Fruit fly (Drosophila melanogaster): ENCODE results near the gene mtgo.

Gene mtgo

dm6 chr2L:16521345-16522285, 23.2 kb upstream of the mtgo start:
- TF ChIP-seq CG15336 (GFP tag; IDR thresholded peaks at IDR 0.05) (peak; percentile 61), Hr39 (GFP tag; optimal IDR thresholded peaks at IDR 0.05) (no peak), CG11762 (GFP tag; optimal IDR thresholded peaks at IDR 0.05; ENCODE audit: insufficient read depth) (no peak), Sox15 (GFP tag; optimal IDR thresholded peaks at IDR 0.05) (no peak), CG6163 (GFP tag; IDR thresholded peaks at IDR 0.05) (peak; percentile 88), Eip93F (GFP tag; optimal IDR thresholded peaks at IDR 0.05) (peak; percentile 25), Eip78C (GFP tag) (peak; percentile 49), CG6808 (GFP tag; optimal IDR thresholded peaks at IDR 0.05) (peak; percentile 78), CG31627 (GFP tag; optimal IDR thresholded peaks at IDR 0.05) (no peak), OdsH (GFP tag; optimal IDR thresholded peaks at IDR 0.05) (peak; percentile 8), CG3032 (tag; optimal IDR thresholded peaks at IDR 0.05) (peak; percentile 21), achi (GFP tag; optimal IDR thresholded peaks at IDR 0.05) (peak; percentile 36), Blimp-1 (GFP tag; optimal IDR thresholded peaks at IDR 0.05) (peak; percentile 17), CG6276 (GFP tag; optimal IDR thresholded peaks at IDR 0.05) (peak; percentile 32), esn (GFP tag; optimal IDR thresholded peaks at IDR 0.05) (peak; percentile 11), Ets21C (GFP tag; optimal IDR thresholded peaks at IDR 0.05) (no peak), CG8319 (GFP tag; optimal IDR thresholded peaks at IDR 0.05) (peak; percentile 29), CG34406 (GFP tag; optimal IDR thresholded peaks at IDR 0.05) (peak; percentile 45), lz (GFP tag; optimal IDR thresholded peaks at IDR 0.05) (no peak), dac (GFP tag; optimal IDR thresholded peaks at IDR 0.05) (peak; percentile 43), CG11902 (GFP tag; optimal IDR thresholded peaks at IDR 0.05) (no peak), CG4318 (GFP tag; optimal IDR thresholded peaks at IDR 0.05) (peak; percentile 66), CG9139 (GFP tag; optimal IDR thresholded peaks at IDR 0.05) (peak; percentile 73), Hr4 (GFP tag; optimal IDR thresholded peaks at IDR 0.05) (peak; percentile 62), svp (GFP tag) (peak; percentile 73), CG10669 (GFP tag; optimal IDR thresholded peaks at IDR 0.05) (peak; percentile 57), pdm3 (GFP tag; optimal IDR thresholded peaks at IDR 0.05) (no peak), CG11294 (GFP tag; IDR thresholded peaks at IDR 0.05) (no peak), CG16779 (tag; optimal IDR thresholded peaks at IDR 0.05) (peak; percentile 65), net (GFP tag; optimal IDR thresholded peaks at IDR 0.05) (peak; percentile 57), Ets96B (tag; optimal IDR thresholded peaks at IDR 0.05) (peak; percentile 38), eg (GFP tag; IDR thresholded peaks at IDR 0.05) (peak; percentile 76; the same call in 2 of the 3 replicates), ss (GFP tag; optimal IDR thresholded peaks at IDR 0.05) (peak; percentile 90 to 95), CG3919 (GFP tag; optimal IDR thresholded peaks at IDR 0.05) (no peak), CG32006 (GFP tag; optimal IDR thresholded peaks at IDR 0.05) (peak; percentile 79), CG1621 (tag; optimal IDR thresholded peaks at IDR 0.05) (peak; percentile 84), acj6 (GFP tag; optimal IDR thresholded peaks at IDR 0.05) (no peak), Sox14 (GFP tag; optimal IDR thresholded peaks at IDR 0.05) (peak; percentile 63), fkh (GFP tag; optimal IDR thresholded peaks at IDR 0.05) (peak; percentile 100), Sox102F (GFP tag; optimal IDR thresholded peaks at IDR 0.05) (peak; percentile 37), Smox (GFP tag; optimal IDR thresholded peaks at IDR 0.05) (no peak), Lpt (GFP tag; optimal IDR thresholded peaks at IDR 0.05) (peak; percentile 84), vri (GFP tag; optimal IDR thresholded peaks at IDR 0.05) (peak; percentile 71), salr (GFP tag; optimal IDR thresholded peaks at IDR 0.05) (peak; percentile 49 to 72), CG6792 (GFP tag; optimal IDR thresholded peaks at IDR 0.05) (peak; percentile 48), cyc (GFP tag; optimal IDR thresholded peaks at IDR 0.05) (no peak), dsx (GFP tag; optimal IDR thresholded peaks at IDR 0.05; ENCODE audit: poor library complexity, severe bottlenecking) (peak; percentile 43), spab (GFP tag; optimal IDR thresholded peaks at IDR 0.05) (peak; percentile 65), CG7368 (GFP tag; optimal IDR thresholded peaks at IDR 0.05) (peak; percentile 13)

Data from whole organism, prepupa.